Fruit fly (Drosophila melanogaster): ENCODE measurements around the gene CG13244.

DNA sequence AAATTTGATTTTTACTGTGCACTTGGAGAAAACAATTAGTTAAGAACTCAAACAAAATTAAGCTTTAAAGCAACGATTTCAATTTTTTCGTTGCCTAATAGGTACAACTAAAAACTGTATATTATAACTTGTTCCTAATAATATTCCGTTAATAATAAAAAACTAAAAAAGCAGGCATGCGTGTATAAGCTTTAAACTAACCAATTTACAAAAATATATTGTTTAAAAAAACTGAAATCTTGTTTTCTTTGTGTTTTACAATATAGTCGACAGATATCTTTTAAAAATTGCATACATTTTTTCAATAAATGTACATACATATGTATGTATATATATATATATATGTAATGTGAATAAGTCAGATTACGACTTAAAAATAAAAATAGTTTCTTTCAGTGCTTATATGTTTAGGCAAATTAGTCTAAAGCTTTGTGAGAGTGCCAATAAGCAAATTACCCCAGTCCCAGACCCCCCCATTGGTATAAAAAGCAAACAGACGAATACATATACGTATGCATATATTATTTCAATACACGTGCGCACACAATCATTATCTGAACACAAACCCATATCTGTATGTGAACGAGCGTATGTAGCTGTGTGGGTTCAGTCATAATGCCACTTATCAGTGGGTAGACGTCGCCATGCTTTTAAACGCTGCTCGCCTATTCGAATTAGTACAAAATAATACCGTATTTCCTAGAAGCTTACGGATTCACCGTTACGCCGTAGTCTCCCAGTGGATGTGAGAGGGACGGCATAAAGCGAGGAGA, 3.6 kb upstream of the CG13244 start:
- TF ChIP-seq CG8478 (optimal IDR thresholded peaks at IDR 0.05): no peak
- no peak for TF ChIP-seq CTCF (optimal IDR thresholded peaks at IDR 0.05)
